Worm (Caenorhabditis elegans): Measurements from ENCODE around the gene degl-2.

- no peak for TF ChIP-seq nhr-76 (tag; optimal IDR thresholded peaks at IDR 0.05)
- no peak for TF ChIP-seq cey-2 (tag; optimal IDR thresholded peaks at IDR 0.05; ENCODE audit: borderline replicate concordance, insufficient read depth)
- no peak for TF ChIP-seq madf-9 (GFP tag; conservative IDR thresholded peaks at IDR 0.05)
- TF ChIP-seq nhr-237 (tag; optimal IDR thresholded peaks at IDR 0.05) = no peak
- no peak for TF ChIP-seq mxl-3 (GFP tag; optimal IDR thresholded peaks at IDR 0.05)
- TF ChIP-seq nhr-48 (tag; optimal IDR thresholded peaks at IDR 0.05) = peak; percentile 10
These were observed 10.3 kb upstream of the degl-2 start for ce11 chrIV:9632966-9633494.

Measured in whole organism, L4 larva.